Worm (Caenorhabditis elegans) whole organism, late embryonic: ENCODE measurements around the gene F40G9.17.

Experiments
- C38D4.7 ChIP-seq: fragments of 200-800 bp; sonication (Bioruptor generic); optimal IDR thresholded peaks from 2 replicates; lab custom pipeline; 2018; ENCODE audit warnings: mild to moderate bottlenecking, missing genetic modification characterization, moderate library complexity, missing compliant biosample characterization
- K09A11.1 ChIP-seq: sonication (generic microtip); optimal IDR thresholded peaks from 2 replicates; lab custom pipeline; 2017; ENCODE audit warnings: antibody characterized with exemption, mild to moderate bottlenecking, missing genetic modification characterization, missing compliant biosample characterization; ENCODE audit not compliant: insufficient read depth
- Y22D7AL.16 ChIP-seq: sonication (generic microtip); optimal IDR thresholded peaks from 2 replicates; lab custom pipeline; 2016; ENCODE audit warnings: missing genetic modification characterization, missing compliant biosample characterization
- ahr-1 ChIP-seq: sonication (generic microtip); optimal IDR thresholded peaks from 2 replicates; lab custom pipeline; 2016; ENCODE audit warnings: missing genetic modification characterization, missing compliant biosample characterization
- ceh-14 ChIP-seq: sonication (generic microtip); optimal IDR thresholded peaks from 2 replicates; lab custom pipeline; 2016; ENCODE audit warnings: missing genotype, missing genetic modification characterization, missing compliant biosample characterization
- ceh-19 ChIP-seq: fragments of 200-800 bp; sonication (Bioruptor generic); optimal IDR thresholded peaks from 2 replicates; lab custom pipeline; 2018; ENCODE audit warnings: mild to moderate bottlenecking, missing genetic modification characterization, missing compliant biosample characterization
- ceh-30 ChIP-seq: fragments of 150-350 bp; optimal IDR thresholded peaks from 2 replicates; lab custom pipeline; 2014; ENCODE audit warnings: missing biosample characterization, missing genetic modification characterization
- ceh-31 ChIP-seq: sonication (generic microtip); optimal IDR thresholded peaks from 2 replicates; lab custom pipeline; 2016; ENCODE audit warnings: missing genetic modification characterization, missing compliant biosample characterization
- ceh-34 ChIP-seq: sonication (generic microtip); optimal IDR thresholded peaks from 2 replicates; lab custom pipeline; 2016; ENCODE audit warnings: mild to moderate bottlenecking, missing genetic modification characterization, missing compliant biosample characterization
- ceh-48 ChIP-seq: sonication (generic microtip); optimal IDR thresholded peaks from 2 replicates; lab custom pipeline; 2016; ENCODE audit warnings: missing genetic modification characterization, inconsistent platforms, missing compliant biosample characterization
- ceh-9 ChIP-seq: sonication (generic microtip); optimal IDR thresholded peaks from 2 replicates; lab custom pipeline; 2016; ENCODE audit warnings: mild to moderate bottlenecking, missing genetic modification characterization, inconsistent platforms, missing compliant biosample characterization
- che-1 ChIP-seq: sonication (generic microtip); optimal IDR thresholded peaks from 2 replicates; lab custom pipeline; 2016; ENCODE audit warnings: mild to moderate bottlenecking, missing genetic modification characterization, missing compliant biosample characterization
- elt-2 ChIP-seq: sonication (generic microtip); optimal IDR thresholded peaks from 2 replicates; lab custom pipeline; 2016; ENCODE audit warnings: missing genetic modification reagents, missing genetic modification characterization, missing compliant biosample characterization
- ets-4 ChIP-seq: sonication (generic microtip); optimal IDR thresholded peaks from 2 replicates; lab custom pipeline; 2016; ENCODE audit warnings: missing genetic modification characterization, missing compliant biosample characterization
- eyg-1 ChIP-seq: sonication (generic microtip); optimal IDR thresholded peaks from 2 replicates; lab custom pipeline; 2016; ENCODE audit warnings: missing genotype, missing genetic modification characterization, missing compliant biosample characterization
- fkh-6 ChIP-seq: sonication (generic microtip); optimal IDR thresholded peaks from 2 replicates; lab custom pipeline; 2016; ENCODE audit warnings: missing genetic modification characterization, missing compliant biosample characterization
- gmeb-2 ChIP-seq: sonication (generic microtip); optimal IDR thresholded peaks from 2 replicates; lab custom pipeline; 2016; ENCODE audit warnings: missing genetic modification characterization, inconsistent platforms, missing compliant biosample characterization
- hlh-13 ChIP-seq: fragments of 200-800 bp; sonication (Bioruptor generic); optimal IDR thresholded peaks from 2 replicates; lab custom pipeline; 2018; ENCODE audit warnings: mild to moderate bottlenecking, missing genetic modification characterization, missing compliant biosample characterization
- hlh-15 ChIP-seq: sonication (generic microtip); optimal IDR thresholded peaks from 2 replicates; lab custom pipeline; 2016; ENCODE audit warnings: missing genetic modification characterization, missing compliant biosample characterization
- hlh-6 ChIP-seq: sonication (generic microtip); optimal IDR thresholded peaks from 2 replicates; lab custom pipeline; 2016; ENCODE audit warnings: missing genotype, missing genetic modification characterization, missing compliant biosample characterization
- lin-11 ChIP-seq: fragments of 200-800 bp; sonication (Bioruptor generic); optimal IDR thresholded peaks from 2 replicates; lab custom pipeline; 2018; ENCODE audit warnings: mild to moderate bottlenecking, missing genetic modification characterization, missing compliant biosample characterization
- madf-2 ChIP-seq: sonication (generic microtip); optimal IDR thresholded peaks from 2 replicates; lab custom pipeline; 2017; ENCODE audit warnings: missing genetic modification characterization, missing compliant biosample characterization
- nfya-1 ChIP-seq: sonication (generic microtip); optimal IDR thresholded peaks from 2 replicates; lab custom pipeline; 2017; ENCODE audit warnings: missing genetic modification characterization, mild to moderate bottlenecking, missing compliant biosample characterization, antibody characterized with exemption, moderate library complexity
- nhr-11 ChIP-seq: fragments of 150-350 bp; optimal IDR thresholded peaks from 2 replicates; lab custom pipeline; 2014; ENCODE audit warnings: missing biosample characterization, missing genetic modification characterization
- pat-9 ChIP-seq: fragments of 200-800 bp; sonication (Bioruptor generic); optimal IDR thresholded peaks from 2 replicates; lab custom pipeline; 2018; ENCODE audit warnings: mild to moderate bottlenecking, missing genetic modification characterization, moderate library complexity, missing compliant biosample characterization
- pax-1 ChIP-seq: fragments of 150-350 bp; optimal IDR thresholded peaks from 2 replicates; lab custom pipeline; 2014; ENCODE audit warnings: missing biosample characterization, missing genetic modification characterization
- pha-4 ChIP-seq: fragments of 150-350 bp; optimal IDR thresholded peaks from 2 replicates; lab custom pipeline; 2018; ENCODE audit warnings: missing biosample characterization, missing genetic modification reagents, missing genetic modification characterization
- ref-2 ChIP-seq: sonication (generic microtip); optimal IDR thresholded peaks from 2 replicates; lab custom pipeline; 2016; ENCODE audit warnings: missing genetic modification characterization, missing compliant biosample characterization
- syd-9 ChIP-seq: sonication (generic microtip); optimal IDR thresholded peaks from 2 replicates; lab custom pipeline; 2016; ENCODE audit warnings: mild to moderate bottlenecking, missing genetic modification characterization, moderate library complexity, missing compliant biosample characterization
- unc-42 ChIP-seq: sonication (generic microtip); optimal IDR thresholded peaks from 2 replicates; lab custom pipeline; 2016; ENCODE audit warnings: missing genotype, missing genetic modification characterization, missing compliant biosample characterization

The F40G9.17 gene

DNA sequence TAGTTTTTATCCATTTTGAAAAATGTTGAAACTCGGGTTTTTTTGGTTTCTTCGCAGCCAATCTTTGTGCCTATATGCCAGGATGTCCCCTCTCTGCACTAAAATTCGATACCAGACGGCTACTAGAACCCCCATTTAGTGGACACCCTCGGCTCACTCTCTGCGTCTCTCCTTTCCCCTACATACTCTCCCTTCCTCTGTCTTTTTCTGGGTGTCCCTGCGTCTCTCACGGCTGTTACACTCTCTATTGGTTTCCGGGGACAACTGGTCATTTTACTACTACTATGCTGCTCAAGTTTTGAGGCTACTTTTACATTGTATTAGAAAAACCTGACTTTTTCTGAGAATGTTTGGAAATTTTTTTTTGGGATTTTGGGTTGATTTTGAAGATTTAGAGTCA lies 26.1 kb downstream of the F40G9.17 start:
- TF ChIP-seq ceh-34 (peak; percentile 46), ceh-31 (peak; percentile 49), nfya-1 (tag; lab: Kevin White, UChicago) (peak; percentile 20), pax-1 (no peak), syd-9 (no peak), ceh-48 (peak; percentile 6), unc-42 (tag; lab: Kevin White, UChicago) (peak; percentile 29)

DNA sequence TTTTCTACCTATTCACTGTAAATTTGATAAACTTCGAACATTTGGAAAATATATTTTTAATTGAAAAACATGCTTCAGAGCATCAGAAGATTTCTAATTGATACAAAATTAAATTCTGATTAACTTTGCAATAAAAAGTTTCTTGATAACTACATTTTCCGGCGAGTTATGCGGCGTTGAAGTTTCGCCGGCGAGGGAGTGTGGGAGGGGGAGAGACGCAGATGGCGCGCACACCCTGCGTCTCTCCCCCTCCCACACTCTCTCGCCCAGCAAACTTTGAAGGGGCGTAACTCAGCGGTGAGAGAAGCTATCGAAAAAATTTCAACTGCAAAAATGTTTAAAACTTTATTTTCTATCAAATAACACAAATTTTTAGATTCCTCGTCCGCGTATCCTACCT lies 28.2 kb downstream of the F40G9.17 start:
- no peak for TF ChIP-seq unc-42 (tag; lab: Kevin White, UChicago)
- TF ChIP-seq che-1 (tag; lab: Kevin White, UChicago) = no peak

DNA sequence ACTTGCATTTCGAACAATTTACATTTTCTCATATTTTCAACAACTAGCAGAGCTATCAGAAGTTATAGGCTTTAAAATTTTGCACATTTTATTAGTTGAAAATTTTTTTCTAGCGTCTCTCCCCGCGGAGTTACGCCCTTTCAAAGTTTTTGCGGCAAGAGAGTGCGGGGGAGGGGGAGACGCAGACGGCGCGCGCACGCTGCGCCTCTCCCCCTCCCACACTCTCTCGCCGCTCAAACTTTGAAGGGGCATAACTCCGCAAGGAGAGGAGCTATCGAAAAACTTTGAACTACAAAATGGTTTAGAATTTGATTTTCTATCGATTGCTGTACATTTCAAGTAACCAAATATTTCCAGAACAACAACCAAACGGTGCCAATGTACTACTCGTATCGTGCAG lies 32.8 kb downstream of the F40G9.17 start:
- no peak for TF ChIP-seq hlh-6 (tag; lab: Kevin White, UChicago)
- no peak for TF ChIP-seq ceh-9 (tag; lab: Kevin White, UChicago)
- TF ChIP-seq ceh-30 = no peak
- TF ChIP-seq hlh-13 (GFP tag; lab: Kevin White, UChicago) = no peak

DNA sequence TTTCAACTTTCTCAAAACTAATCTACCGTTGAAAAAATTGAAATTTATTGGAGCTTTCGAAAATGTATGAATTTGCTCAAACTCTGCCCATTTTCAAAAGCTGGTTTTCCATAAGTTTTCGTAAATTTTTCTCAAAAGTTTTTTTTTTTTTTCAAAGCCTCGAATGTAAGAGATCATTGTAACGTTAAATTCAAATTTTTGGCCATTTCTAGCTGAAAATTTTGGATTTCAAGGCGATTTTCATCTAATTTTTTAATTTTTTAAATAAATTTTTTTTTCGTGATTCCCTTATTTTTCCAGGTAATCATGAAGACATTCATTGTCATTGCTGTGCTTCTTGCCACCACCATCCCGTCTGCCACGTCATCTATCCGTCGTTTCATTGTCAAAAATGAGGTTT lies 35.9 kb downstream of the F40G9.17 start, which contains the start of gene hpo-38:
Gene hpo-38 (plus strand): TSS at position 301 of the 400 bp plus-strand sequence.
- TF ChIP-seq nhr-11 (tag; lab: Kevin White, UChicago) = no peak
- no peak for TF ChIP-seq fkh-6 (tag; lab: Kevin White, UChicago)
- TF ChIP-seq ref-2 (tag; lab: Kevin White, UChicago) = no peak
- TF ChIP-seq pat-9 (tag; lab: Kevin White, UChicago) = no peak
- no peak for TF ChIP-seq K09A11.1 (tag; lab: Kevin White, UChicago)
- TF ChIP-seq, all 69 proteins: peak for 0

DNA sequence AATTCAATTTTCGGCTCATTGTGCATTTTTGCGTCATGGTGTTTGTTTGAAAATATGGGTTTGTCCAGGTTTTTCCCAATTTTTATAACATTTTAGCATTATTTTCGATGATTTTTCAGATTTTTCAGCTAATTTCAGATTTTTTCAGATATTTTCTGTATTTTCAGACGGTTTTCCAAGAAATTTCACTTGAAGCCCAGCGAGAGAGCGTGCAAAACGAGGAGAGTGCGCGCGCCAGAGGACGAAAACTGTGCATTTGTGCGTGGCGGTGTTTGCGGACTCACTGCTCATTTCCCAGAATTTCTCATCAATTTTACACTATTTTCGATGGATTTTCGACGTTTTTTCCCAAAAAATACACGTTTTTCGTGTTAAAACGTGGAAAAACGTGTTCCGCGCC lies 40.9 kb downstream of the F40G9.17 start:
- no peak for TF ChIP-seq ets-4 (tag; lab: Kevin White, UChicago)
- TF ChIP-seq hlh-6 (tag; lab: Kevin White, UChicago) = no peak
- no peak for TF ChIP-seq Y22D7AL.16 (tag; lab: Kevin White, UChicago)
- TF ChIP-seq unc-42 (tag; lab: Kevin White, UChicago) = peak; percentile 42
- TF ChIP-seq ceh-19 (GFP tag; lab: Kevin White, UChicago) = no peak
- no peak for TF ChIP-seq syd-9
- peak; percentile 38 for TF ChIP-seq pat-9 (tag; lab: Kevin White, UChicago)
- TF ChIP-seq ceh-30 = peak; percentile 15
- TF ChIP-seq pha-4 (tag; lab: Kevin White, UChicago) = no peak
- no peak for TF ChIP-seq gmeb-2 (tag; lab: Kevin White, UChicago)
- peak; percentile 32 for TF ChIP-seq elt-2 (tag; lab: Kevin White, UChicago)
- TF ChIP-seq ceh-14 (tag; lab: Kevin White, UChicago) = peak; percentile 1
- TF ChIP-seq ref-2 (tag; lab: Kevin White, UChicago) = no peak
- no peak for TF ChIP-seq lin-11 (tag; lab: Kevin White, UChicago)
- no peak for TF ChIP-seq madf-2

DNA sequence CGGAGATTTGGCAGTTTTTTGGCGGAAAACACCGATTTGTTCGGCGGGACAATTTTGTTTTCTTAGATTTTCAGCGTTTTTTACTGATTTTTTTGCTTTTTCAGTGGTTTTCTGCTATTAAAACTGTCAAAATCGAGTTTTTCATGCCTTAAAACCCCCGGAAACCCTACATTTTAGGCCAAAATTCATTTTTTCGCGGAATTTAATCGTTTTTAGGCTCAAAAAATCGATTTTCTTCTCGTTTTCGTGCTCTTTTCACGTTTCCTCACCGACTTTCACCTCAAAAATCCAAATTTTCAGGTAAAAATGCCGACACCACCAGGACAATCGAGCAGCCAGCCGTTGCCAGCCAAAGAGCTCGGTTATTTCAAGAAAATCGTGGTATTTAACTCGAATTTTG lies 41.3 kb downstream of the F40G9.17 start, which contains the start of gene hpo-29:
Gene hpo-29 (plus strand): TSS at position 301 of the 400 bp plus-strand sequence.
- TF ChIP-seq C38D4.7 (GFP tag; lab: Kevin White, UChicago) = no peak
- no peak for TF ChIP-seq ceh-19 (GFP tag; lab: Kevin White, UChicago)
- TF ChIP-seq hlh-15 = no peak
- no peak for TF ChIP-seq madf-2
- TF ChIP-seq ceh-31 = no peak
- no peak for TF ChIP-seq lin-11 (tag; lab: Kevin White, UChicago)
- no peak for TF ChIP-seq eyg-1 (tag; lab: Kevin White, UChicago)
- no peak for TF ChIP-seq ahr-1 (tag; lab: Kevin White, UChicago)
- no peak for TF ChIP-seq Y22D7AL.16 (tag; lab: Kevin White, UChicago)
